Fruit fly (Drosophila melanogaster) whole organism, embryonic: ENCODE results near the gene CG3349.

Experiments used
- Adf1 ChIP-seq: fragments of 200-800 bp; sonication (Bioruptor generic); IDR thresholded peaks from 2 replicates; pipeline ENCODE4 v1.3.6; 2022; ENCODE audit warnings: missing biosample characterization, missing genetic modification characterization
- B-H1 ChIP-seq: fragments of 200-800 bp; sonication (Bioruptor generic); IDR thresholded peaks from 3 replicates; pipeline ENCODE4 v1.3.6; 2022; ENCODE audit warnings: missing biosample characterization, missing genetic modification characterization
- Bgb ChIP-seq: fragments of 200-800 bp; sonication (Bioruptor generic); IDR thresholded peaks from 2 replicates; pipeline ENCODE4 v1.3.6; 2022; ENCODE audit warnings: missing biosample characterization, missing genetic modification characterization; ENCODE audit not compliant: partially characterized antibody
- CG14050 ChIP-seq: fragments of 200-800 bp; sonication (Bioruptor generic); IDR thresholded peaks from 3 replicates; pipeline ENCODE4 v1.3.6; 2022; ENCODE audit warnings: missing biosample characterization, missing genetic modification characterization
- CG1647 ChIP-seq: fragments of 200-800 bp; sonication (Bioruptor generic); optimal IDR thresholded peaks from 3 replicates; lab custom pipeline; 2016; ENCODE audit warnings: missing biosample characterization, missing genetic modification characterization
- CG16815 ChIP-seq: fragments of 200-800 bp; sonication (Bioruptor generic); optimal IDR thresholded peaks from 3 replicates; lab custom pipeline; 2017; ENCODE audit warnings: missing biosample characterization, mild to moderate bottlenecking, missing genetic modification characterization
- CG16863 ChIP-seq: fragments of 200-800 bp; sonication (Bioruptor generic); optimal IDR thresholded peaks from 3 replicates; lab custom pipeline; 2016; ENCODE audit warnings: missing biosample characterization, missing genetic modification characterization
- CG17186 ChIP-seq: fragments of 200-800 bp; sonication (Bioruptor generic); optimal IDR thresholded peaks from 3 replicates; lab custom pipeline; 2017; ENCODE audit warnings: missing biosample characterization, missing genetic modification reagents, missing genetic modification characterization
- CG18764 ChIP-seq: fragments of 200-800 bp; sonication (Bioruptor generic); optimal IDR thresholded peaks from 3 replicates; lab custom pipeline; 2016; ENCODE audit warnings: missing biosample characterization, missing genetic modification characterization
- CG2875 ChIP-seq: fragments of 200-800 bp; sonication (Bioruptor generic); optimal IDR thresholded peaks from 2 replicates; lab custom pipeline; 2017; ENCODE audit warnings: missing biosample characterization, mild to moderate bottlenecking, missing genetic modification characterization, missing genetic modification reagents
- CG30431 ChIP-seq: fragments of 200-800 bp; sonication (Bioruptor generic); optimal IDR thresholded peaks from 2 replicates; lab custom pipeline; 2017; ENCODE audit warnings: missing biosample characterization, missing genetic modification characterization
- CG31365 ChIP-seq: fragments of 200-800 bp; sonication (Bioruptor generic); optimal IDR thresholded peaks from 2 replicates; lab custom pipeline; 2018; ENCODE audit warnings: missing biosample characterization, mild to moderate bottlenecking, missing genetic modification characterization
- CG33213 ChIP-seq: fragments of 200-800 bp; sonication (Bioruptor generic); optimal IDR thresholded peaks from 3 replicates; lab custom pipeline; 2016; ENCODE audit warnings: missing biosample characterization, missing genetic modification characterization
- CG3407 ChIP-seq: fragments of 200-800 bp; sonication (Bioruptor generic); optimal IDR thresholded peaks from 2 replicates; lab custom pipeline; 2018; ENCODE audit warnings: missing biosample characterization, mild to moderate bottlenecking, missing genetic modification characterization
- CG3995 ChIP-seq: fragments of 200-800 bp; sonication (Bioruptor generic); optimal IDR thresholded peaks from 3 replicates; lab custom pipeline; 2016; ENCODE audit warnings: missing biosample characterization, missing genetic modification characterization
- CG7372 ChIP-seq: fragments of 200-800 bp; sonication (Bioruptor generic); IDR thresholded peaks from 2 replicates; pipeline ENCODE4 v1.3.6; 2022; ENCODE audit warnings: missing biosample characterization, missing genetic modification characterization
- CG7745 ChIP-seq: fragments of 200-800 bp; sonication (Bioruptor generic); optimal IDR thresholded peaks from 2 replicates; lab custom pipeline; 2018; ENCODE audit warnings: missing biosample characterization, mild to moderate bottlenecking, missing genetic modification characterization, moderate library complexity
- CG8359 ChIP-seq: fragments of 200-800 bp; sonication (Bioruptor generic); optimal IDR thresholded peaks from 2 replicates; lab custom pipeline; 2017; ENCODE audit warnings: missing biosample characterization, mild to moderate bottlenecking, missing genetic modification characterization, borderline replicate concordance
- CG9609 ChIP-seq: fragments of 200-800 bp; sonication (Bioruptor generic); optimal IDR thresholded peaks from 3 replicates; lab custom pipeline; 2016; ENCODE audit warnings: missing biosample characterization, missing genetic modification characterization
- Fer1 ChIP-seq: fragments of 200-800 bp; sonication (Bioruptor generic); optimal IDR thresholded peaks from 2 replicates; lab custom pipeline; 2017; ENCODE audit warnings: missing biosample characterization, mild to moderate bottlenecking, missing genetic modification characterization
- HmgD ChIP-seq: fragments of 200-800 bp; sonication (Bioruptor generic); optimal IDR thresholded peaks from 3 replicates; lab custom pipeline; 2016; ENCODE audit warnings: missing biosample characterization, missing genetic modification characterization
- Hr3 ChIP-seq: fragments of 200-800 bp; sonication (Bioruptor generic); optimal IDR thresholded peaks from 3 replicates; lab custom pipeline; 2016; ENCODE audit warnings: missing biosample characterization, missing genetic modification characterization
- Hsf ChIP-seq: fragments of 200-800 bp; sonication (Bioruptor generic); optimal IDR thresholded peaks from 3 replicates; lab custom pipeline; 2016; ENCODE audit warnings: missing biosample characterization, missing genetic modification characterization
- MBD-R2 ChIP-seq: fragments of 200-800 bp; sonication (Bioruptor generic); IDR thresholded peaks from 2 replicates; pipeline ENCODE4 v1.3.6; 2022; ENCODE audit warnings: missing biosample characterization, missing genetic modification characterization
- Mad ChIP-seq: fragments of 200-800 bp; sonication (Bioruptor generic); optimal IDR thresholded peaks from 2 replicates; lab custom pipeline; 2016; ENCODE audit warnings: missing biosample characterization, missing genetic modification characterization
- Mrtf ChIP-seq: fragments of 200-800 bp; sonication (Bioruptor generic); IDR thresholded peaks from 3 replicates; pipeline ENCODE4 v1.3.6; 2022; ENCODE audit warnings: missing biosample characterization, missing genetic modification characterization
- Myb ChIP-seq: fragments of 200-800 bp; sonication (Bioruptor generic); optimal IDR thresholded peaks from 2 replicates; lab custom pipeline; 2016; ENCODE audit warnings: missing biosample characterization, missing genetic modification characterization
- NK7.1 ChIP-seq: fragments of 200-800 bp; sonication (Bioruptor generic); optimal IDR thresholded peaks from 3 replicates; lab custom pipeline; 2016; ENCODE audit warnings: missing biosample characterization, missing genetic modification characterization
- Nf-YB ChIP-seq: fragments of 200-800 bp; sonication (Bioruptor generic); optimal IDR thresholded peaks from 3 replicates; lab custom pipeline; 2019; ENCODE audit warnings: missing biosample characterization, mild to moderate bottlenecking, missing genetic modification characterization, moderate library complexity
- Trl ChIP-seq, 3 experiments: fragments of >200 bp in 2 of 3; fragments of 200-800 bp in 1 of 3; sonication (Bioruptor generic) in 1 of 3; optimal IDR thresholded peaks; 2 replicates in 1 of 3; 3 replicates in 2 of 3; lab custom pipeline; 2016 to 2017; ENCODE audit warnings: missing biosample characterization in 1 of 3, missing genetic modification characterization in 1 of 3
- Usf ChIP-seq: fragments of 200-800 bp; sonication (Bioruptor generic); optimal IDR thresholded peaks from 2 replicates; lab custom pipeline; 2017; ENCODE audit warnings: missing genotype, missing biosample characterization, missing genetic modification characterization
- abd-A ChIP-seq: fragments of 200-800 bp; sonication (Bioruptor generic); optimal IDR thresholded peaks from 3 replicates; lab custom pipeline; 2019; ENCODE audit warnings: missing biosample characterization, mild to moderate bottlenecking, missing genetic modification characterization, moderate library complexity
- btn ChIP-seq: fragments of 200-800 bp; sonication (Bioruptor generic); optimal IDR thresholded peaks from 2 replicates; lab custom pipeline; 2016; ENCODE audit warnings: missing biosample characterization, missing genetic modification characterization
- caup ChIP-seq: fragments of 200-800 bp; sonication (Bioruptor generic); optimal IDR thresholded peaks from 3 replicates; lab custom pipeline; 2017; ENCODE audit warnings: missing biosample characterization, mild to moderate bottlenecking, missing genetic modification characterization, moderate library complexity; ENCODE audit not compliant: severe bottlenecking
- dimm ChIP-seq: fragments of 200-800 bp; sonication (Bioruptor generic); IDR thresholded peaks from 2 replicates; pipeline ENCODE4 v1.3.6; 2022; ENCODE audit warnings: missing biosample characterization, missing genetic modification characterization
- dmrt99B ChIP-seq: fragments of 200-800 bp; sonication (Bioruptor generic); optimal IDR thresholded peaks from 2 replicates; lab custom pipeline; 2018; ENCODE audit warnings: missing biosample characterization, mild to moderate bottlenecking, missing genetic modification characterization, moderate library complexity
- ewg ChIP-seq: fragments of 200-800 bp; sonication (Bioruptor generic); optimal IDR thresholded peaks from 3 replicates; lab custom pipeline; 2017; ENCODE audit warnings: mild to moderate bottlenecking, missing biosample characterization, missing genetic modification reagents, missing genetic modification characterization
- grn ChIP-seq: fragments of 200-800 bp; sonication (Bioruptor generic); optimal IDR thresholded peaks from 3 replicates; lab custom pipeline; 2017; ENCODE audit warnings: missing biosample characterization, missing genetic modification characterization
- kay ChIP-seq: fragments of 200-800 bp; sonication (Bioruptor generic); optimal IDR thresholded peaks from 2 replicates; lab custom pipeline; 2016; ENCODE audit warnings: missing biosample characterization, missing genetic modification characterization
- mirr ChIP-seq: fragments of 200-800 bp; sonication (Bioruptor generic); optimal IDR thresholded peaks from 3 replicates; lab custom pipeline; 2018; ENCODE audit warnings: missing biosample characterization, mild to moderate bottlenecking, missing genetic modification characterization
- mld ChIP-seq: fragments of 200-800 bp; sonication (Bioruptor generic); IDR thresholded peaks from 3 replicates; pipeline ENCODE4 v1.3.6; 2022; ENCODE audit warnings: missing biosample characterization, missing genetic modification characterization; ENCODE audit not compliant: partially characterized antibody
- org-1 ChIP-seq: fragments of 200-800 bp; sonication (Bioruptor generic); optimal IDR thresholded peaks from 2 replicates; lab custom pipeline; 2017; ENCODE audit warnings: missing biosample characterization, missing genetic modification characterization
- p53 ChIP-seq: fragments of 200-800 bp; sonication (Bioruptor generic); optimal IDR thresholded peaks from 2 replicates; lab custom pipeline; 2016; ENCODE audit warnings: missing biosample characterization, missing genetic modification characterization
- pnt ChIP-seq: fragments of 200-800 bp; sonication (Bioruptor generic); optimal IDR thresholded peaks from 3 replicates; lab custom pipeline; 2016; ENCODE audit warnings: missing biosample characterization, missing genetic modification characterization
- prd ChIP-seq, 3 experiments: fragments of >200 bp in 2 of 3; fragments of 200-800 bp in 1 of 3; sonication (Bioruptor generic) in 1 of 3; optimal IDR thresholded peaks in 2 of 3; IDR thresholded peaks in 1 of 3; 2 replicates in 2 of 3; 3 replicates in 1 of 3; pipeline versions ENCODE4 v1.3.6 to Lab custom; 2017 to 2022; ENCODE audit warnings: missing biosample characterization in 1 of 3, missing genetic modification characterization in 1 of 3
- pzg ChIP-seq: fragments of 200-800 bp; sonication (Bioruptor generic); optimal IDR thresholded peaks from 3 replicates; lab custom pipeline; 2018; ENCODE audit warnings: missing biosample characterization, mild to moderate bottlenecking, missing genetic modification characterization, moderate library complexity
- rib ChIP-seq: fragments of 200-800 bp; sonication (Bioruptor generic); IDR thresholded peaks from 2 replicates; pipeline ENCODE4 v1.3.6; 2022; ENCODE audit warnings: missing biosample characterization, missing genetic modification characterization
- run ChIP-seq: fragments of 200-800 bp; sonication (Bioruptor generic); optimal IDR thresholded peaks from 3 replicates; lab custom pipeline; 2018; ENCODE audit warnings: missing biosample characterization, mild to moderate bottlenecking, missing genetic modification characterization
- stc ChIP-seq: fragments of 200-800 bp; sonication (Bioruptor generic); IDR thresholded peaks from 2 replicates; pipeline ENCODE4 v1.3.6; 2022; ENCODE audit warnings: missing biosample characterization, missing genetic modification characterization
- usp ChIP-seq: fragments of >200 bp; optimal IDR thresholded peaks from 2 replicates; lab custom pipeline; 2017; ENCODE audit warnings: missing biosample characterization, missing genetic modification characterization

Gene CG3349

dm6 chr3L:14972625-14973250, 6.7 kb upstream of the CG3349 start, which contains the start of gene Brd:
Brd (plus strand) TSS chr3L:14972667.
- TF ChIP-seq CG3407 (GFP tag; lab: Kevin White, UChicago) (no peak), mld (GFP tag; lab: Robert Waterston, UW) (no peak), MBD-R2 (GFP tag; lab: Robert Waterston, UW) (no peak), pnt (GFP tag; lab: Kevin White, UChicago) (no peak), Hsf (GFP tag; lab: Kevin White, UChicago) (peak; percentile 3), mirr (GFP tag; lab: Kevin White, UChicago) (no peak), Nf-YB (GFP tag; lab: Kevin White, UChicago) (no peak), usp (no peak), CG9609 (no peak), Adf1 (no peak), CG16815 (GFP tag; lab: Kevin White, UChicago) (no peak), run (tag; lab: Kevin White, UChicago) (no peak), abd-A (tag; lab: Kevin White, UChicago) (no peak), caup (no peak), CG3995 (no peak), btn (GFP tag; lab: Kevin White, UChicago) (no peak), CG1647 (GFP tag; lab: Kevin White, UChicago) (no peak), Bgb (GFP tag; lab: Robert Waterston, UW) (no peak), CG14050 (GFP tag; lab: Robert Waterston, UW) (no peak), CG8359 (GFP tag; lab: Kevin White, UChicago) (no peak), Hr3 (GFP tag; lab: Kevin White, UChicago) (no peak), CG16863 (no peak), prd (optimal IDR thresholded peaks at IDR 0.05; lab: Kevin White, UChicago) (no peak), prd (GFP tag; IDR thresholded peaks at IDR 0.05; lab: Robert Waterston, UW) (peak; percentile 23; the same call in 1 of the 3 replicates), grn (GFP tag; lab: Kevin White, UChicago) (peak; percentile 7), CG18764 (GFP tag; lab: Kevin White, UChicago) (no peak), Trl (optimal IDR thresholded peaks at IDR 0.05; lab: Kevin White, UChicago) (no peak), Trl (GFP tag; optimal IDR thresholded peaks at IDR 0.05; lab: Kevin White, UChicago) (no peak), dmrt99B (tag; lab: Kevin White, UChicago) (no peak), CG7372 (no peak), ewg (GFP tag; lab: Kevin White, UChicago) (no peak), B-H1 (GFP tag; lab: Robert Waterston, UW) (no peak), dimm (GFP tag; lab: Robert Waterston, UW) (no peak), CG17186 (no peak), pzg (no peak), NK7.1 (no peak), CG2875 (GFP tag; lab: Kevin White, UChicago) (no peak), p53 (GFP tag; lab: Kevin White, UChicago) (no peak), Mrtf (GFP tag; lab: Robert Waterston, UW) (no peak), kay (GFP tag; lab: Kevin White, UChicago) (no peak), Fer1 (no peak), Myb (GFP tag; lab: Kevin White, UChicago) (no peak), Mad (GFP tag; lab: Kevin White, UChicago) (no peak), CG30431 (GFP tag; lab: Kevin White, UChicago) (no peak), stc (GFP tag; lab: Robert Waterston, UW) (no peak), Usf (GFP tag; lab: Kevin White, UChicago) (no peak), CG33213 (GFP tag; lab: Kevin White, UChicago) (no peak), CG7745 (tag; lab: Kevin White, UChicago) (no peak), org-1 (GFP tag; lab: Kevin White, UChicago) (no peak), CG31365 (tag; lab: Kevin White, UChicago) (no peak), rib (GFP tag; lab: Robert Waterston, UW) (no peak), HmgD (no peak)
